Fruit fly (Drosophila melanogaster) whole organism, adult: ENCODE data around the gene Hsp22.

Experiments
- CG11617 ChIP-seq: fragments of 200-800 bp; sonication (Bioruptor generic); optimal IDR thresholded peaks from 2 replicates; lab custom pipeline; 2017; ENCODE audit warnings: mild to moderate bottlenecking, missing biosample characterization, missing genetic modification reagents, missing genetic modification characterization
- CG1620 ChIP-seq: fragments of 200-800 bp; sonication (Bioruptor generic); optimal IDR thresholded peaks from 2 replicates; lab custom pipeline; 2016; ENCODE audit warnings: missing biosample characterization, missing genetic modification characterization
- CG7045 ChIP-seq: fragments of 200-800 bp; sonication (Bioruptor generic); optimal IDR thresholded peaks from 2 replicates; lab custom pipeline; 2017; ENCODE audit warnings: missing biosample characterization, mild to moderate bottlenecking, missing genetic modification characterization
- Crg-1 ChIP-seq: fragments of 200-800 bp; sonication (Bioruptor generic); optimal IDR thresholded peaks from 2 replicates; lab custom pipeline; 2016; ENCODE audit warnings: missing biosample characterization, missing genetic modification characterization
- Hr96 ChIP-seq: fragments of 200-800 bp; sonication (Bioruptor generic); optimal IDR thresholded peaks from 2 replicates; lab custom pipeline; 2016; ENCODE audit warnings: missing biosample characterization, missing genetic modification characterization
- bab1 ChIP-seq: fragments of 200-800 bp; sonication (Bioruptor generic); optimal IDR thresholded peaks from 3 replicates; lab custom pipeline; 2019; ENCODE audit warnings: missing biosample characterization, mild to moderate bottlenecking, missing genetic modification characterization, moderate library complexity
- cic ChIP-seq: fragments of 200-800 bp; sonication (Bioruptor generic); optimal IDR thresholded peaks from 2 replicates; lab custom pipeline; 2017; ENCODE audit warnings: missing biosample characterization, mild to moderate bottlenecking, missing genetic modification characterization, moderate library complexity
- cnc ChIP-seq, 2 experiments: fragments of >200 bp; optimal IDR thresholded peaks; 2 replicates each; lab custom pipeline; 2017
- ovo ChIP-seq: fragments of 200-800 bp; sonication (Bioruptor generic); optimal IDR thresholded peaks from 2 replicates; lab custom pipeline; 2016; ENCODE audit warnings: missing biosample characterization, missing genetic modification characterization
- pad ChIP-seq: fragments of 200-800 bp; sonication (Bioruptor generic); optimal IDR thresholded peaks from 3 replicates; lab custom pipeline; 2017; ENCODE audit warnings: missing biosample characterization, missing genetic modification characterization, mild to moderate bottlenecking, moderate library complexity, missing genetic modification reagents
- toe ChIP-seq: fragments of 200-800 bp; sonication (Bioruptor generic); optimal IDR thresholded peaks from 2 replicates; lab custom pipeline; 2016; ENCODE audit warnings: missing biosample characterization, missing genetic modification characterization

DNA sequence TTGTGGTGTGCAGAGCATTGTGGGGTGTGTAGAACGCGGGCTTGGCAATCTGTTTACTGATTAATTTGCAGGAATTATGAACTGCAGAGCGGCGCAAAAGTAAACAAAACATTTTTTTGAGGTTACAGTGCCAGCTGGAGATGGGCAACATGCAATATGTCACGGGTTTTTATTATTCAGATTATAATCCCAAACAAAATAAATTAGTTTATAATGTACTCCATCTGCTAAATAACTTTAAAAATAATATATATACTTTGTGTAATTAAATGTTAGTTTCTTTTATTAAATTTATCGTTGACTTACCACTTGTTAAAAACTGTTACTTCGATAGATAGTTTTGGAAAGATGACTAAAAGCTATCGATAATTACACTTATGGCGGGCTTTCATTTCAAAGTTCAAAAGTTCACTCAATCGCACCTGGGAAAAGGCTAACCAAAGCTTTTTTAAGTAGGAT is 1.8 kb upstream of the Hsp22 start, which contains the start of gene Fdx1:
- TF ChIP-seq cic (GFP tag; lab: Kevin White, UChicago), result no peak
- TF ChIP-seq CG11617, result peak; percentile 48
- TF ChIP-seq CG1620 (GFP tag; lab: Kevin White, UChicago), result no peak
- peak; percentile 56 for TF ChIP-seq bab1 (GFP tag; lab: Kevin White, UChicago)
- peak; percentile 12 for TF ChIP-seq Crg-1
- no peak for TF ChIP-seq toe (GFP tag; lab: Kevin White, UChicago)
- TF ChIP-seq CG7045, result no peak
- TF ChIP-seq ovo, result no peak
- TF ChIP-seq pad (GFP tag; lab: Kevin White, UChicago), result peak; percentile 18
- no peak for TF ChIP-seq Hr96 (GFP tag; lab: Kevin White, UChicago)
- no peak for TF ChIP-seq cnc (optimal IDR thresholded peaks at IDR 0.05; lab: Kevin White, UChicago)
